Fruit fly (Drosophila melanogaster) whole organism, pupa: ENCODE measurements around the gene Mzt1.

Source experiments
- CG10348 ChIP-seq: fragments of 200-800 bp; sonication (Bioruptor generic); IDR thresholded peaks from 2 replicates; pipeline ENCODE4 v1.3.6; 2022; ENCODE audit warnings: missing biosample characterization, missing genetic modification characterization
- CG12605 ChIP-seq: fragments of 200-800 bp; sonication (Bioruptor generic); IDR thresholded peaks from 2 replicates; pipeline ENCODE4 v1.3.6; 2022; ENCODE audit warnings: missing biosample characterization, missing genetic modification characterization
- CG13204 ChIP-seq: fragments of 200-800 bp; sonication (Bioruptor generic); optimal IDR thresholded peaks from 2 replicates; lab custom pipeline; 2018; ENCODE audit warnings: missing biosample characterization, mild to moderate bottlenecking, missing genetic modification characterization, moderate library complexity
- CG14655 ChIP-seq: fragments of 200-800 bp; sonication (Bioruptor generic); optimal IDR thresholded peaks from 3 replicates; lab custom pipeline; 2017; ENCODE audit warnings: mild to moderate bottlenecking, missing biosample characterization, missing genetic modification reagents, missing genetic modification characterization
- CG15710 ChIP-seq: fragments of 200-800 bp; sonication (Bioruptor generic); optimal IDR thresholded peaks from 2 replicates; lab custom pipeline; 2018; ENCODE audit warnings: missing biosample characterization, mild to moderate bottlenecking, missing genetic modification characterization, moderate library complexity
- CG17806 ChIP-seq: fragments of 200-800 bp; sonication (Bioruptor generic); optimal IDR thresholded peaks from 2 replicates; lab custom pipeline; 2018; ENCODE audit warnings: missing biosample characterization, mild to moderate bottlenecking, missing genetic modification characterization, moderate library complexity
- CG32121 ChIP-seq: fragments of 200-800 bp; sonication (Bioruptor generic); IDR thresholded peaks from 2 replicates; pipeline ENCODE4 v1.3.6; 2022; ENCODE audit warnings: missing biosample characterization, missing genetic modification characterization
- CG34367 ChIP-seq: fragments of 200-800 bp; sonication (Bioruptor generic); optimal IDR thresholded peaks from 2 replicates; lab custom pipeline; 2018; ENCODE audit warnings: missing biosample characterization, mild to moderate bottlenecking, missing genetic modification characterization
- CG4496 ChIP-seq: fragments of 200-800 bp; sonication (Bioruptor generic); IDR thresholded peaks from 3 replicates; pipeline ENCODE4 v1.3.6; 2022; ENCODE audit warnings: missing biosample characterization, missing genetic modification characterization
- CG8159 ChIP-seq: fragments of 200-800 bp; sonication (Bioruptor generic); optimal IDR thresholded peaks from 3 replicates; lab custom pipeline; 2018; ENCODE audit warnings: missing biosample characterization, mild to moderate bottlenecking, missing genetic modification characterization, moderate library complexity
- CG8301 ChIP-seq: fragments of 200-800 bp; sonication (Bioruptor generic); optimal IDR thresholded peaks from 2 replicates; lab custom pipeline; 2018; ENCODE audit warnings: missing biosample characterization, mild to moderate bottlenecking, missing genetic modification characterization
- CG9948 ChIP-seq: fragments of 200-800 bp; sonication (Bioruptor generic); optimal IDR thresholded peaks from 2 replicates; lab custom pipeline; 2018; ENCODE audit warnings: missing biosample characterization, mild to moderate bottlenecking, missing genetic modification characterization, moderate library complexity
- D1 ChIP-seq: fragments of 200-800 bp; sonication (Bioruptor generic); optimal IDR thresholded peaks from 2 replicates; lab custom pipeline; 2018; ENCODE audit warnings: missing biosample characterization, mild to moderate bottlenecking, missing genetic modification characterization, moderate library complexity
- EcR ChIP-seq: fragments of 200-800 bp; sonication (Bioruptor generic); optimal IDR thresholded peaks from 3 replicates; lab custom pipeline; 2019; ENCODE audit warnings: missing biosample characterization, missing genetic modification characterization, mild to moderate bottlenecking, moderate library complexity, missing genetic modification reagents
- Ets98B ChIP-seq: fragments of 200-800 bp; sonication (Bioruptor generic); IDR thresholded peaks from 2 replicates; pipeline ENCODE4 v1.3.6; 2022; ENCODE audit warnings: missing biosample characterization, missing genetic modification characterization
- Pif1A ChIP-seq: fragments of 200-800 bp; sonication (Bioruptor generic); optimal IDR thresholded peaks from 3 replicates; lab custom pipeline; 2016; ENCODE audit warnings: missing biosample characterization, missing genetic modification characterization
- Pif1B ChIP-seq: fragments of 200-800 bp; sonication (Bioruptor generic); optimal IDR thresholded peaks from 3 replicates; lab custom pipeline; 2016; ENCODE audit warnings: missing biosample characterization, missing genetic modification characterization
- Snoo ChIP-seq: fragments of 200-800 bp; sonication (Bioruptor generic); optimal IDR thresholded peaks from 3 replicates; lab custom pipeline; 2017; ENCODE audit warnings: missing biosample characterization, mild to moderate bottlenecking, missing genetic modification characterization, inconsistent platforms
- fd96Ca ChIP-seq: fragments of 200-800 bp; sonication (Bioruptor generic); IDR thresholded peaks from 3 replicates; pipeline ENCODE4 v1.3.6; 2022; ENCODE audit warnings: missing biosample characterization, missing genetic modification characterization
- gl ChIP-seq: fragments of 200-800 bp; sonication (Bioruptor generic); optimal IDR thresholded peaks from 2 replicates; lab custom pipeline; 2018; ENCODE audit warnings: missing biosample characterization, mild to moderate bottlenecking, missing genetic modification characterization
- rn ChIP-seq: fragments of 200-800 bp; sonication (Bioruptor generic); IDR thresholded peaks from 2 replicates; pipeline ENCODE4 v1.3.6; 2022; ENCODE audit warnings: missing biosample characterization, missing genetic modification characterization

Mzt1 gene

dm6 chr3L:2433358-2433757 lies 44.3 kb downstream of the Mzt1 start:
- TF ChIP-seq CG9948 (no peak), CG4496 (GFP tag; lab: Robert Waterston, UW) (no peak), rn (GFP tag; lab: Robert Waterston, UW) (no peak), CG15710 (no peak), CG32121 (GFP tag; lab: Robert Waterston, UW) (no peak), gl (no peak), CG8301 (tag; lab: Kevin White, UChicago) (no peak), fd96Ca (GFP tag; lab: Robert Waterston, UW) (no peak), CG12605 (no peak), EcR (GFP tag; lab: Kevin White, UChicago) (no peak), CG14655 (GFP tag; lab: Kevin White, UChicago) (no peak), D1 (tag; lab: Kevin White, UChicago) (no peak), Snoo (tag; lab: Kevin White, UChicago) (no peak), CG17806 (tag; lab: Kevin White, UChicago) (peak; percentile 7), CG10348 (GFP tag; lab: Robert Waterston, UW) (no peak), CG34367 (tag; lab: Kevin White, UChicago) (no peak), Pif1B (GFP tag; lab: Kevin White, UChicago) (no peak), Pif1A (GFP tag; lab: Kevin White, UChicago) (peak; percentile 28), CG8159 (tag; lab: Kevin White, UChicago) (peak; percentile 18)

dm6 chr3L:2434179-2434578 lies 45.1 kb downstream of the Mzt1 start:
- TF ChIP-seq CG15710 (no peak), CG34367 (tag; lab: Kevin White, UChicago) (no peak), Pif1A (GFP tag; lab: Kevin White, UChicago) (no peak), Snoo (tag; lab: Kevin White, UChicago) (no peak), CG8301 (tag; lab: Kevin White, UChicago) (peak; percentile 9), CG13204 (GFP tag; lab: Kevin White, UChicago) (no peak), CG32121 (GFP tag; lab: Robert Waterston, UW) (0 out of 2 replicates have a peak, but pooled peaks have one; percentile 18), fd96Ca (GFP tag; lab: Robert Waterston, UW) (no peak), CG14655 (GFP tag; lab: Kevin White, UChicago) (peak; percentile 20), CG10348 (GFP tag; lab: Robert Waterston, UW) (no peak), CG17806 (tag; lab: Kevin White, UChicago) (no peak), CG8159 (tag; lab: Kevin White, UChicago) (no peak), CG9948 (no peak), Pif1B (GFP tag; lab: Kevin White, UChicago) (no peak), gl (no peak)
- TF ChIP-seq, all 21 proteins: peak for 3

- TF ChIP-seq Snoo (tag; lab: Kevin White, UChicago) (no peak), CG9948 (no peak), gl (no peak)
These were observed 47.8 kb downstream of the Mzt1 start for dm6 chr3L:2436754-2437335.

- TF ChIP-seq CG8301 (tag; lab: Kevin White, UChicago) (no peak), CG32121 (GFP tag; lab: Robert Waterston, UW) (no peak), CG9948 (no peak), CG4496 (GFP tag; lab: Robert Waterston, UW) (no peak), gl (no peak), CG12605 (no peak), Pif1A (GFP tag; lab: Kevin White, UChicago) (no peak), D1 (tag; lab: Kevin White, UChicago) (no peak), rn (GFP tag; lab: Robert Waterston, UW) (no peak), Snoo (tag; lab: Kevin White, UChicago) (no peak), CG14655 (GFP tag; lab: Kevin White, UChicago) (no peak), Pif1B (GFP tag; lab: Kevin White, UChicago) (no peak)
- TF ChIP-seq, all 21 proteins: peak for 0
These were observed 48.5 kb downstream of the Mzt1 start for dm6 chr3L:2437571-2437970.

- no peak for TF ChIP-seq CG9948
- no peak for TF ChIP-seq CG32121 (GFP tag; lab: Robert Waterston, UW)
- no peak for TF ChIP-seq CG8301 (tag; lab: Kevin White, UChicago)
- TF ChIP-seq CG34367 (tag; lab: Kevin White, UChicago) = no peak
- TF ChIP-seq fd96Ca (GFP tag; lab: Robert Waterston, UW) = peak; percentile 40; the same call in 2 of the 3 replicates
- peak; percentile 8 for TF ChIP-seq Snoo (tag; lab: Kevin White, UChicago)
- TF ChIP-seq Pif1B (GFP tag; lab: Kevin White, UChicago) = no peak
- TF ChIP-seq D1 (tag; lab: Kevin White, UChicago) = no peak
- peak; percentile 51 for TF ChIP-seq CG13204 (GFP tag; lab: Kevin White, UChicago)
- no peak for TF ChIP-seq EcR (GFP tag; lab: Kevin White, UChicago)
- TF ChIP-seq CG15710 = no peak
- TF ChIP-seq gl = no peak
- TF ChIP-seq CG4496 (GFP tag; lab: Robert Waterston, UW) = peak; percentile 80
- no peak for TF ChIP-seq CG17806 (tag; lab: Kevin White, UChicago)
- peak; percentile 8 for TF ChIP-seq CG14655 (GFP tag; lab: Kevin White, UChicago)
- no peak for TF ChIP-seq CG10348 (GFP tag; lab: Robert Waterston, UW)
- peak; percentile 50; the same call in 1 of the 2 replicates for TF ChIP-seq Ets98B
- no peak for TF ChIP-seq CG8159 (tag; lab: Kevin White, UChicago)
- TF ChIP-seq rn (GFP tag; lab: Robert Waterston, UW) = no peak
- TF ChIP-seq CG12605 = no peak
- TF ChIP-seq Pif1A (GFP tag; lab: Kevin White, UChicago) = no peak
These were observed 49.8 kb downstream of the Mzt1 start for dm6 chr3L:2438609-2439422.
